Fruit fly (Drosophila melanogaster) ovary, adult (tissue): Measurements from ENCODE around the gene HDAC4.

Experiments used
- CG17801 ChIP-seq: fragments of 200-800 bp; optimal IDR thresholded peaks from 2 replicates; lab custom pipeline; 2019; ENCODE audit warnings: missing biosample characterization, mild to moderate bottlenecking, missing genetic modification characterization, moderate library complexity; ENCODE audit not compliant: partially characterized antibody

Gene HDAC4

DNA sequence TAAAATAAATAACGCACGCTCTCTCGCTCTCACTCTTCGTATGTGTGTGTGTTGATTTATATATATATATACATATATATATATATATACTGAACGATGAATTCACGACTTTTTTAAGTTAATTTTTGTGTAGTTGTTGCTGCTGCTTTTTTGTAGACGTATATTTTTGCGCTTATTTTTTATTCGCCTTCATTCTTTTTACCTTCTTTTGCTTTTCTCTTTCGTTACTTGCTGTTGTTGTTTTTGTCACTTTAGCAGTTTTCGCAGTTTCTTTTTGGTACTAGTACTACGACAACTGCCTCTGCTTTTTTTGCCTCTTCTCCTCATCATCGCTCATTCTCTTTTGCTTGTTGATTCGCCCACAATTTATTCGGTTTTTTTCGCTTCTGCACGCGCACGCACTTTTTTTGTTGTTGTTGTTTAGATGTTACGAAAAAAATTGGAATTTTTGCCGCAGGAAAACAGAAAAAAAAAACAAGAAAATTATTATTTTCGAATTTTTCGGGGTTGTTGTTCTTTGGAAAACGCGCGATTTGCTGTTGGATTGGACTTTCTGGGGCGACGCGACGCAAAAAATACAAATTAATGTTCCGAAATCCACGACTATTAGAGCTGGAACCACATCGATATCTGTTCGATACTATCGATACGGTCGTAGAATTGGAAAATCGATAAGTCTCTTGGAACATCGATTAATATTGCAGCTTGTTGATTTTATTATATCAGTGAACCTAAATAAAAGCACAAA, at the start of gene HDAC4, which contains the start of gene CG15743:
HDAC4 (minus strand) TSS at position 632 of the 748 bp plus-strand sequence.
CG15743 (plus strand) TSS at position 707 of the 748 bp plus-strand sequence.
- TF ChIP-seq CG17801 (GFP tag; lab: Kevin White, UChicago) = peak; percentile 99

DNA sequence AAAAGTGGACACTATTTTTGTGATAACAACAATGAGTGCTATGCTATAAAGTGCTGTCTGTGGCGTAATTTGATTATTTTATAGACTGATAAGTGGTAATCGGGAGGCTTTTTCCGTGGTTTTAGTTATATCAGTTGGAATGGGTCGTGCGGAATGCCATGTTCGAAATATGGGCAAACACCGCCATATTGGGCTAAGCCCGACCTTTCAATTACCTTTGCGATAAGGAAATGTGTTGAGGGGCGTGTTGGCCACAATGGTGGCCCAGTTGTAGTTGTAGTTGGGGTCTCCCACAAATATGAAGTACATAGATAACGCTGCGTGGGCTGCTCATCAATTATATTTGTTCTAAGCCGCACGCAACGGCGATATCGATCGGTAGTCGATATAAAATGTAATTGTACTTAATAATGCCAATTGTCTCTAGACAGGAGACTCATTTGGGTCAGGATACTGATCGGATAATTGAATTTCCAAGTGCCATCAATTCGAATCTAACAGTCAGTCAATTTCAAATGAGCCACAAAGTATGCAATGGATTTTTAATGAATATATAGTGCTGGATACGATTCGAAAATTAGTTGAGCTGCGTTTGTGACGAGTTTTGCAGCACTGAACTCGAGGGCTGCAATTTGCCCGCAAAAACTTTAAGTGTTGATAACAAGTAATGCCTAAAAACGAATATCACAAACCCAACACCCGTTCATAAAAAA, 49.2 kb upstream of the HDAC4 start:
- peak; percentile 23 for TF ChIP-seq CG17801 (GFP tag; lab: Kevin White, UChicago)

DNA sequence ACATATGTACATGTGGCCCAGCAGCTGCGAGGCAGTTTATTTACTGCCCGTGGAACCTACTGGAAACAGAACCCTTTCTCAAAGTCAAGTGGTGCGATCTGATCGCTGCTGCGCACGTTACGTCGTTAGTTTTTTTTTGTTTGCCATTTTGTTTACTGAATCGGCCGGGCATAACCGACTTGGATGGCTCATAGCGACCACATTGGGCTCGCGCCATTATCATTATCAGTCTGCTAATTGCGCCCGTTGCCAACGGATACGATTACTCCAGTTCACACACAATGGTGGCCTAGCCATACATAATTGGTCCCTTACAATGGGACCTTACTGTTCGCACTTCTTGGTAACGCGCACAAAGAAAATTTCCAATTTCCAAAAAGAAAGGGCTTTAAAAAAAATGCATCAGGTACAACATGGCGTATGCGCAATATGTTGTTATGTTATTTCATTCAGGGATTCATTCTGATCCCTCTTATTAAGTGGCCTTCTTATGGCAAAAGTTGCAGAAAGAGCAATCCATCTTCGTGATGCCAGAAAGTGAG, 47.3 kb upstream of the HDAC4 start:
- peak; percentile 17 for TF ChIP-seq CG17801 (GFP tag; lab: Kevin White, UChicago)

DNA sequence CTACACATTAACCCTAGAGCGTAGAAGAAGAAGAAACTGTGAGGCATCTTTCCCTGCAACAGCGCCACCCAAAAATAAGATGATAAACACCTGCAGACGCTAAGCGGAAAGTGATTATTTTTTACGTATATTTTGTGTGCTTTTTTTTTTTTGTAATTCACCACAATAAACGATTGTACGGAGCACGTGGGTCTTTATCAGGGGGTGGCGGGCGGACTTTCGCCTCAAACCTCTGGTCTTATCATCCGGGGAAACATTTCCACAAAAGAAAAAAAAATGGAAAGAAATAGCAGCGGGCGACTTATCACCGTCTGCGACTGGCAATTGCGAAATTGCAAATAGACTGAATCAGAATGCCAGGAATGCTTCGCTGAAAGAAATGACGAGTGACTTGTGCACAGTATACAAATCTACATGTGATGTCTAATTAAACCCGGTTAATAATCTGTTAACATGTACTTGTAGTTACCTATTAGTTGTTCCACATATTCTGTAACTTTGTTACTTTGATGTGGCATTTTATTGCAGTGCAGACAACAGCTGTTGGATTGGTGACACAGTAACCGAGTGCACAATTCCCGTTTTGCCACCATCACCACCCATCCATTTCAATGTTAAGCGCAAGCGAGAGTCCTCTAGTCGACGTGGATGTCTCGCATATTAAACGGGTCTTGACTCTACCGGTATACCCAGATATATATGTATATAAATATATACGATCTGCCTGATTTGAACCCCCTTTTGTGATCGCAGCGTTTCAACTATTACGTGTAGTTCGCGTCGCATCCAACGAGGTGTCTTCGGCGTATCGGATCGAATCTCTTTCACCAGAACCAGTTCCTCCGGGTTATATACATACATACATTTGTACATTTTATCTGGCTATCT, 46.6 kb upstream of the HDAC4 start:
- peak; percentile 56 for TF ChIP-seq CG17801 (GFP tag; lab: Kevin White, UChicago)

DNA sequence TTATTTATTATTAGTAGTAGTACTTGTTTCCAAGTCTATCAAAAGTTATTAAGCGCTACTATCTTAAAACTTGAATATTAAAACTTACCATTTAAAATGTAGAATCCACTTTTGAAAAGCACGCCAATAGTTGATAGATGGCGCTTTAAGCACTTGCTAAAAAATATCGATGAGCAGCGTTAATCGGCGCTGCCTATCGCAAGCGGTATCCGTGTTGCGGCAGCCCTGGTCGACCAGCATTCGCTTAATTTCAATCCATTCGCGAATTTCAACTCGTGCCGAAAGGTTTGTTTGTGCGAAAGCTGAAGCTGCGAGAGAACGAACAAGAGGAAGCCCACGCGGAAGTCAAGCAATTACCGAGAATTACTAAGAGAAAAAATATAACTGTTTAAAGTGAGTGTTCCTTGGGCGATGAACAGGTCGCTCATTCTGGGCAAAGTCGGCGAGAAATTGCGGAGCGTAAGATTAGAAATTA, 44.2 kb upstream of the HDAC4 start, which contains the start of gene Prx2:
Prx2 (plus strand) TSS at position 253 of the 475 bp plus-strand sequence.
- peak; percentile 69 for TF ChIP-seq CG17801 (GFP tag; lab: Kevin White, UChicago)

DNA sequence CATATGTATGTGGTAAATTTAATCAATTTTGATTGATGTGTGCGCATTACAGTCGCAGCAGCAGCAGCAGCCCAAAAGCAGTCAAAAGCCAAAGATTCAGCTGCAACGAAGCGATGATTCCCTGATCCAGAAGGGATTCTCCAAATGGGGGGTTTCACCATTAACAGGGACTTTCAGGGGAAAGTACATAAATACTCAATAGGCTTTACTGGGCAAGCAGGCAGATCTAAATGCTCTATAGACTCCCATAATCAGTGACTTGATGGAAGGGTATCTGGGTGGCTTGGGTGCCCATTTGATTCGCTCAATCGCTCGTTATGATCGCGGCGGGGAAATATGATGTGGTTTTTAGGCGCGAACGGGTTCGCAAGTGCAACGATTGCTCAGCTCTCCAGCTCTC, 39.9 kb upstream of the HDAC4 start:
- no peak for TF ChIP-seq CG17801 (GFP tag; lab: Kevin White, UChicago)

DNA sequence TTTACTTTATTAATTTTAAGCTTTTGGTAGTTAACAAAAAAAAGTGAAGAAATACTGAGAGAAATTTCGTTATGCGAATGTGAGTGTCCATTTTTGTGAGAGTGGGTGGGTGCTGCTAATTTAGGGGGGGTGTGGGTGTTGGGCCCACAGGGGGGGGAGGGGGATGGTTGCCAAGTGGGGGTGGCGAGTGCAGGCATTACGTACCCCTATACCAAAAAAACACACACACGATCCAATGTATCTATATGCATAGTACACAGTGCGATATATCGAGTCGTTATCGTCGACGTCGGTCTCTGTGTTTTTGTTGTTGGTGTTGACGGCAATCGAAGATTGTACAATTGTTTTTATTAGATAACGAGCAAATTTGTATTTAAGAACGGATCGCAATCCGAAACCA, 38.1 kb upstream of the HDAC4 start:
- TF ChIP-seq CG17801 (GFP tag; lab: Kevin White, UChicago) = no peak

DNA sequence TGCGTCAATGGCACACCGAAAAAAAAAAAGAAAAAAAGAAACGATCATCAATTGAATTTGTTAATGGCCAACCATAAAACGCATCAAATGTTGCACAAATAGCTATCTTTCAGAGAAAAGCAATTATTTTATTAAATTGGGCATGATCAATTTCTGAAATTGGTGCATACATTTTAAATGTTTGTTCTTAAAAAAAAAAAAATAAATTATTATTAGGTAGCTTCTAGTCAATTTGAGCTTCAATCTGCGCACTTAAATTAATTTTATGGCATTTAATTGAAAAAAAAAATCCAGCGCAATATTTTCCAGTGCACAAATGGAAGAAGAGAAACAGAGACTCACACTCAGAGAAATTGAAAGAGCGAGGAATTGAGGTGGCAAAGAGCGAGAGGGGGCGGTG, 37.7 kb upstream of the HDAC4 start:
- peak; percentile 33 for TF ChIP-seq CG17801 (GFP tag; lab: Kevin White, UChicago)

DNA sequence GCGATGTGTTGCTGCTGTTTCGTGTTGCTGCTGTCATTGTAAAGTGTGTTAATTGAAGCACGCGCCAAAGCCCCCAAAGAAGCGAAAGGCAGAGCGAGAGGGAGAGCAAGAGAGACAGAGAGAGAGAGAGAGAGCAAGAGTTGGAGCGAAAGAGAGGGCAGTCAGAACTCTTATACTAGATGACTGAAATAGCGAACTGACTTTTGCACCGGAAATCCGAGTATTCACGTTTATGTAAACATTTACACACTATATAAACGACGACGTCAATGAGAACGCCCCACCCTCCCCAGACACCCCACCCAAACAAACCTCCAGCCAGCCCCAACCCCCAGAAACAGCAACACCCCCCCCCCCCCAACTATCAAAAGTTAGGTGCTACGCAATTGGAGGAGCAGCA, 37.0 kb upstream of the HDAC4 start:
- TF ChIP-seq CG17801 (GFP tag; lab: Kevin White, UChicago) = peak; percentile 9

DNA sequence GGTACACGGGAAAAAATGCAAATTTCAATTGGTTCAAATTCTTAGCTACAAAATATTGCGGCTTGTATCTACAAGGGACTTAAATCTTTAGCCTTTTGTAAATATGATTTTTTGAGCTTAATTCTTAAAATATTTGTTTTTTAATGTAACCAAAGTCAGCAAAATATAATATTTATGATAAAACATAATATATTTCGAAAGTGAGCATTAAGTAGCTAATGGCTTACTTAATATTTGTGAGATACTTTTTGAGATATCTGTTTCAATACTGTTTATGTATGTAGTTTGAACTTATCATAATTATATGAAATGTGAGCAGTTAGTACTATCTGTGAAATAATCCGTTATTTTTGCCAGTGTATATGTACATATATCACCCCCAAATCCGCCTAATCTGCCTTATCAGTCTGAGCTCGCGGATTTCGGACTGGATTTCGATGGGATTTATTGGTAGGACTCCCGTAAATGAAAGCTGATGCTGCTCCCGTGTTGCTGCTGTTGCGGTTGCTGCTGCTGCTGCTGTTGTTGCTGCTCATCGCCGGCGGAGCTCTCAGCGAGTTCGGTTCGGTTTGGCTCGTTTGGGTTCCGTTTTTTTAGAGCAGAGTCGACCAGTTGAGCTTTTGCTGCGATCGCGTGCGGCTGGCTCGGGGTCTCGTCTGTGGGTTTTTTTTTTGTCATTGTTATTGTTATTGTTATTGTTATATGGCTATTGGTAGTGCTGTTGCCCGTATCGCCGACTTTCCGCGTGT, 35.4 kb upstream of the HDAC4 start:
- no peak for TF ChIP-seq CG17801 (GFP tag; lab: Kevin White, UChicago)

DNA sequence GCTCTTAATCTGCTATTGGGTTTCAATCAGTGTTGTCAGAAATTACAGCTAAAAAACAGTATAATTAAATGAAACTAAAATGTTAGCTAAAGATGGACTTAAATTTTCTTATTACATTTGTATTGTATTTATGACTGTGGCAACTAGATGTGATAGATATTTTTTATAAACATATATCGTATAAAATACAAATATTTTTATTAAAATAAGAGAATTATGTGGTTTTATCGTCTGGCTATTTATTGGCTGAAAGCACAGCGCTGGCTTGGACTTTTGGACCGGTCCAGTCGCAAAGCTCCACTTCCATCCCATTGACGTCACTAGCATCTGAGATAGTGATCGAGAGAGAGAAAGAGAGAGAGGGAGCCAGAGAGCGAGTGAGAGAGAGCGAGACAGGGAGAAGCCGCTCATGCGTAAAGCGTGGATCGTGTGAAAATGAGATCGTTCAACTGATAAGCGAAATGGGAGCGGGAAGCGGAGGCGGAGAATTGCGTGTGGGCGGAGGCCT, 34.0 kb upstream of the HDAC4 start:
- TF ChIP-seq CG17801 (GFP tag; lab: Kevin White, UChicago) = peak; percentile 91

DNA sequence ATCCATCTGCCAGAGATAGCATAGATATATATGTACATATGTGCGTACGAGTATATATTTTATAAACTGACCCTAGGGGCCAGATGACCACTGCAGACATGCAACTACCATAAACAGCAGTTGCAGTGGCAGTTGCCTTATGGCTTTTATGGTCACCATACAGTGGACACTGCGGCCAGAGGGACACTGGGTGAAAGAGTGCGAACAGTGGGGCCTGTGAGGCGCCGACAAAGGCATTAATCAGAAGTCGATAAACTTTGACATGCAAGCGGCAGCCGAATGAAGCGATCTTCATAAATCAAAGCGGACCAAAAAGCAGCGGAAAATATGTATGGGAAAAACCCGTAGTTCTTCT, 30.0 kb upstream of the HDAC4 start:
- no peak for TF ChIP-seq CG17801 (GFP tag; lab: Kevin White, UChicago)

DNA sequence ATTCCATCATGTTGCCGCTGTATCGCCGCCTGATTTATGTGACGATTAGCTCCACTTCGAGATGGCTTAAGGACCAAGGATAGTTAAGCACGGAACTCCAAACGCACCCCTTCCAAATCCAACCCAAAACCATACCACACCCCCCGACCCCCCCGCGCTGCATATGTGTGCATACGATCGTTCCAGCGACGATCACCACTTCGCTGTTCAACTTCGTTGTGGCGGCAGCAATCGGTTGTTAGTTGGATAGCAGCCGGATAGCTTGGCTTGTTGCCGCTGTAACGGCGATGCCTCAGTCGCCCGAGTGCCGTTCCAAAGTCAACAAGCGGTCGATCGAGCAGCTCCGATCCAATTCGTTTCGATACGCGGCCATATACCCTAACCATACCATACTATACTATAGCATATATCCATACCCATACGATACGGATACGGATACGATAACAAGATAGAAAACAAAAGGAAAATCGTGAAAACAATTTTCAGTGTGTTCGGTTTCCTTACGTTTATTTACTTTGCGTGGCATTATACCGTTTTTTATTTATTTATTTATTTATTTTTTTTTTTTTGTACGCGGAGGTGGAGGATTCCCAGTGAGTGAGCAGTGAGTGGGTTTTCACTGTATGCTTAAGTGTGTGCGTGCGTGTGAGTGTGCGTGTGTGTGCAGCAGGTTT, 29.5 kb upstream of the HDAC4 start:
- no peak for TF ChIP-seq CG17801 (GFP tag; lab: Kevin White, UChicago)
